Fruit fly (Drosophila melanogaster) whole organism, embryonic: ENCODE measurements around the gene sud1.

Experiments
- Bgb ChIP-seq: fragments of 200-800 bp; sonication (Bioruptor generic); IDR thresholded peaks from 2 replicates; pipeline ENCODE4 v1.3.6; 2022; ENCODE audit warnings: missing biosample characterization, missing genetic modification characterization; ENCODE audit not compliant: partially characterized antibody
- CG10979 ChIP-seq: fragments of 200-800 bp; sonication (Bioruptor generic); optimal IDR thresholded peaks from 2 replicates; lab custom pipeline; 2018; ENCODE audit warnings: missing biosample characterization, mild to moderate bottlenecking, missing genetic modification characterization, moderate library complexity
- CG11247 ChIP-seq: fragments of 200-800 bp; sonication (Bioruptor generic); IDR thresholded peaks from 2 replicates; pipeline ENCODE4 v1.3.6; 2022; ENCODE audit warnings: missing biosample characterization, missing genetic modification characterization
- CG12071 ChIP-seq: fragments of 200-800 bp; sonication (Bioruptor generic); optimal IDR thresholded peaks from 3 replicates; lab custom pipeline; 2018; ENCODE audit warnings: missing biosample characterization, mild to moderate bottlenecking, missing genetic modification characterization
- CG14441 ChIP-seq: fragments of 200-800 bp; sonication (Bioruptor generic); IDR thresholded peaks from 2 replicates; pipeline ENCODE4 v1.3.6; 2022; ENCODE audit warnings: missing biosample characterization, missing genetic modification characterization
- CG14965 ChIP-seq: fragments of 200-800 bp; sonication (Bioruptor generic); optimal IDR thresholded peaks from 2 replicates; lab custom pipeline; 2016; ENCODE audit warnings: missing biosample characterization, missing genetic modification characterization, borderline replicate concordance
- CG17612 ChIP-seq: fragments of 200-800 bp; sonication (Bioruptor generic); IDR thresholded peaks from 2 replicates; pipeline ENCODE4 v1.3.6; 2022; ENCODE audit warnings: missing biosample characterization, missing genetic modification characterization
- CG18764 ChIP-seq: fragments of 200-800 bp; sonication (Bioruptor generic); optimal IDR thresholded peaks from 3 replicates; lab custom pipeline; 2016; ENCODE audit warnings: missing biosample characterization, missing genetic modification characterization
- CG31388 ChIP-seq: fragments of 200-800 bp; sonication (Bioruptor generic); optimal IDR thresholded peaks from 2 replicates; lab custom pipeline; 2016; ENCODE audit warnings: missing biosample characterization, missing genetic modification characterization
- CG3163 ChIP-seq: fragments of 200-800 bp; sonication (Bioruptor generic); optimal IDR thresholded peaks from 3 replicates; lab custom pipeline; 2016; ENCODE audit warnings: missing biosample characterization, missing genetic modification characterization
- CG3995 ChIP-seq: fragments of 200-800 bp; sonication (Bioruptor generic); optimal IDR thresholded peaks from 3 replicates; lab custom pipeline; 2016; ENCODE audit warnings: missing biosample characterization, missing genetic modification characterization
- CG4617 ChIP-seq: fragments of 200-800 bp; sonication (Bioruptor generic); optimal IDR thresholded peaks from 3 replicates; lab custom pipeline; 2016; ENCODE audit warnings: missing biosample characterization, missing genetic modification characterization, borderline replicate concordance
- CG4730 ChIP-seq: fragments of 200-800 bp; sonication (Bioruptor generic); IDR thresholded peaks from 2 replicates; pipeline ENCODE4 v1.3.6; 2022; ENCODE audit warnings: missing biosample characterization, missing genetic modification characterization
- CG4854 ChIP-seq: fragments of 200-800 bp; sonication (Bioruptor generic); optimal IDR thresholded peaks from 2 replicates; lab custom pipeline; 2016; ENCODE audit warnings: missing biosample characterization, missing genetic modification characterization, inconsistent platforms
- CG7556 ChIP-seq: fragments of 200-800 bp; sonication (Bioruptor generic); optimal IDR thresholded peaks from 2 replicates; lab custom pipeline; 2017; ENCODE audit warnings: missing biosample characterization, mild to moderate bottlenecking, missing genetic modification characterization
- CG7745 ChIP-seq: fragments of 200-800 bp; sonication (Bioruptor generic); optimal IDR thresholded peaks from 2 replicates; lab custom pipeline; 2018; ENCODE audit warnings: missing biosample characterization, mild to moderate bottlenecking, missing genetic modification characterization, moderate library complexity
- CG7963 ChIP-seq: fragments of 200-800 bp; sonication (Bioruptor generic); IDR thresholded peaks from 3 replicates; pipeline ENCODE4 v1.3.6; 2022; ENCODE audit warnings: missing biosample characterization, missing genetic modification characterization; ENCODE audit not compliant: partially characterized antibody
- Doc2 ChIP-seq: fragments of 200-800 bp; sonication (Bioruptor generic); IDR thresholded peaks from 2 replicates; pipeline ENCODE4 v1.3.6; 2022; ENCODE audit warnings: missing biosample characterization, missing genetic modification characterization
- Drgx ChIP-seq: fragments of 200-800 bp; sonication (Bioruptor generic); IDR thresholded peaks from 2 replicates; pipeline ENCODE4 v1.3.6; 2022; ENCODE audit warnings: missing biosample characterization, missing genetic modification characterization
- Fer1 ChIP-seq: fragments of 200-800 bp; sonication (Bioruptor generic); optimal IDR thresholded peaks from 2 replicates; lab custom pipeline; 2017; ENCODE audit warnings: missing biosample characterization, mild to moderate bottlenecking, missing genetic modification characterization
- GATAe ChIP-seq: fragments of 200-800 bp; sonication (Bioruptor generic); conservative IDR thresholded peaks from 2 replicates; pipeline ENCODE4 v1.3.6; 2022; ENCODE audit warnings: missing biosample characterization, missing genetic modification characterization
- HLHmδ ChIP-seq: fragments of 200-800 bp; sonication (Bioruptor generic); optimal IDR thresholded peaks from 2 replicates; lab custom pipeline; 2018; ENCODE audit warnings: missing biosample characterization, mild to moderate bottlenecking, missing genetic modification characterization, moderate library complexity
- Hr39 ChIP-seq: fragments of >200 bp; optimal IDR thresholded peaks from 2 replicates; lab custom pipeline; 2017
- Kr ChIP-seq: fragments of 200-800 bp; sonication (Bioruptor generic); optimal IDR thresholded peaks from 2 replicates; lab custom pipeline; 2017; ENCODE audit warnings: missing biosample characterization, mild to moderate bottlenecking, missing genetic modification characterization
- Max ChIP-seq: fragments of 200-800 bp; sonication (Bioruptor generic); optimal IDR thresholded peaks from 2 replicates; lab custom pipeline; 2016; ENCODE audit warnings: missing biosample characterization, mild to moderate bottlenecking, missing genetic modification characterization
- Ptx1 ChIP-seq: fragments of 200-800 bp; sonication (Bioruptor generic); IDR thresholded peaks from 2 replicates; pipeline ENCODE4 v1.3.6; 2022; ENCODE audit warnings: missing biosample characterization, missing genetic modification characterization
- Stat92E ChIP-seq, 3 experiments: fragments of >200 bp in 2 of 3; fragments of 200-800 bp in 1 of 3; sonication (Bioruptor generic) in 1 of 3; optimal IDR thresholded peaks; 2 replicates each; lab custom pipeline; 2017 to 2019; ENCODE audit warnings: missing biosample characterization in 3 of 3, missing genetic modification characterization in 3 of 3, mild to moderate bottlenecking in 1 of 3, moderate library complexity in 1 of 3
- ash1 ChIP-seq: fragments of 200-800 bp; sonication (Bioruptor generic); optimal IDR thresholded peaks from 2 replicates; lab custom pipeline; 2018; ENCODE audit warnings: missing biosample characterization, mild to moderate bottlenecking, missing genetic modification characterization
- bcd ChIP-seq: fragments of 200-800 bp; sonication (Bioruptor generic); optimal IDR thresholded peaks from 2 replicates; lab custom pipeline; 2017; ENCODE audit warnings: missing biosample characterization, mild to moderate bottlenecking, missing genetic modification characterization
- btn ChIP-seq: fragments of 200-800 bp; sonication (Bioruptor generic); optimal IDR thresholded peaks from 2 replicates; lab custom pipeline; 2016; ENCODE audit warnings: missing biosample characterization, missing genetic modification characterization
- chm ChIP-seq: fragments of 200-800 bp; sonication (Bioruptor generic); IDR thresholded peaks from 2 replicates; pipeline ENCODE4 v1.3.6; 2022; ENCODE audit warnings: missing biosample characterization, missing genetic modification characterization
- cwo ChIP-seq: fragments of 200-800 bp; sonication (Bioruptor generic); optimal IDR thresholded peaks from 3 replicates; lab custom pipeline; 2017; ENCODE audit warnings: missing biosample characterization, missing genetic modification characterization, mild to moderate bottlenecking, moderate library complexity, missing genetic modification reagents
- da ChIP-seq: fragments of 200-800 bp; sonication (Bioruptor generic); optimal IDR thresholded peaks from 2 replicates; lab custom pipeline; 2016; ENCODE audit warnings: missing biosample characterization, missing genetic modification characterization
- dm ChIP-seq: fragments of 200-800 bp; sonication (Bioruptor generic); optimal IDR thresholded peaks from 3 replicates; lab custom pipeline; 2016; ENCODE audit warnings: missing biosample characterization, missing genetic modification characterization
- ems ChIP-seq: fragments of 200-800 bp; sonication (Bioruptor generic); optimal IDR thresholded peaks from 3 replicates; lab custom pipeline; 2016; ENCODE audit warnings: missing biosample characterization, missing genetic modification characterization
- gce ChIP-seq: fragments of 200-800 bp; sonication (Bioruptor generic); IDR thresholded peaks from 3 replicates; pipeline ENCODE4 v1.3.6; 2022; ENCODE audit warnings: missing biosample characterization, missing genetic modification characterization
- gfzf ChIP-seq: fragments of 200-800 bp; sonication (Bioruptor generic); optimal IDR thresholded peaks from 2 replicates; lab custom pipeline; 2016; ENCODE audit warnings: missing biosample characterization, mild to moderate bottlenecking, missing genetic modification characterization, moderate library complexity
- grn ChIP-seq: fragments of 200-800 bp; sonication (Bioruptor generic); optimal IDR thresholded peaks from 3 replicates; lab custom pipeline; 2017; ENCODE audit warnings: missing biosample characterization, missing genetic modification characterization
- hth ChIP-seq: fragments of >200 bp; optimal IDR thresholded peaks from 2 replicates; lab custom pipeline; 2017; ENCODE audit warnings: inconsistent platforms
- insv ChIP-seq, 2 experiments: fragments of 200-800 bp; sonication (Bioruptor generic); optimal IDR thresholded peaks; 3 replicates each; lab custom pipeline; 2016 to 2018; ENCODE audit warnings: missing biosample characterization in 2 of 2, missing genetic modification characterization in 2 of 2
- klu ChIP-seq: fragments of 200-800 bp; sonication (Bioruptor generic); IDR thresholded peaks from 2 replicates; pipeline ENCODE4 v1.3.6; 2022; ENCODE audit warnings: missing biosample characterization, missing genetic modification characterization
- nerfin-2 ChIP-seq: fragments of 200-800 bp; sonication (Bioruptor generic); IDR thresholded peaks from 2 replicates; pipeline ENCODE4 v1.3.6; 2022; ENCODE audit warnings: missing biosample characterization, missing genetic modification characterization; ENCODE audit not compliant: partially characterized antibody
- odd ChIP-seq: fragments of 200-800 bp; sonication (Bioruptor generic); optimal IDR thresholded peaks from 2 replicates; lab custom pipeline; 2017; ENCODE audit warnings: missing biosample characterization, mild to moderate bottlenecking, missing genetic modification characterization
- pzg ChIP-seq: fragments of 200-800 bp; sonication (Bioruptor generic); optimal IDR thresholded peaks from 3 replicates; lab custom pipeline; 2018; ENCODE audit warnings: missing biosample characterization, mild to moderate bottlenecking, missing genetic modification characterization, moderate library complexity
- repo ChIP-seq: fragments of 200-800 bp; sonication (Bioruptor generic); optimal IDR thresholded peaks from 2 replicates; lab custom pipeline; 2016; ENCODE audit warnings: missing biosample characterization, missing genetic modification characterization
- run ChIP-seq: fragments of 200-800 bp; sonication (Bioruptor generic); optimal IDR thresholded peaks from 3 replicates; lab custom pipeline; 2018; ENCODE audit warnings: missing biosample characterization, mild to moderate bottlenecking, missing genetic modification characterization
- sens-2 ChIP-seq: fragments of 200-800 bp; sonication (Bioruptor generic); IDR thresholded peaks from 2 replicates; pipeline ENCODE4 v1.3.6; 2022; ENCODE audit warnings: missing biosample characterization, missing genetic modification characterization
- sim ChIP-seq: fragments of 200-800 bp; sonication (Bioruptor generic); IDR thresholded peaks from 2 replicates; pipeline ENCODE4 v1.3.6; 2022; ENCODE audit warnings: missing biosample characterization, missing genetic modification characterization
- trem ChIP-seq: fragments of 200-800 bp; optimal IDR thresholded peaks from 3 replicates; lab custom pipeline; 2019; ENCODE audit warnings: missing biosample characterization, mild to moderate bottlenecking, missing genetic modification characterization, moderate library complexity
- unc-4 ChIP-seq: fragments of 200-800 bp; sonication (Bioruptor generic); IDR thresholded peaks from 2 replicates; pipeline ENCODE4 v1.3.6; 2022; ENCODE audit warnings: missing biosample characterization, missing genetic modification characterization; ENCODE audit not compliant: partially characterized antibody
- wor ChIP-seq: fragments of 200-800 bp; sonication (Bioruptor generic); IDR thresholded peaks from 2 replicates; pipeline ENCODE4 v1.3.6; 2022; ENCODE audit warnings: missing biosample characterization, missing genetic modification characterization
- z ChIP-seq: fragments of 200-800 bp; sonication (Bioruptor generic); IDR thresholded peaks from 3 replicates; pipeline ENCODE4 v1.3.6; 2022; ENCODE audit warnings: missing biosample characterization, missing genetic modification characterization

The sud1 gene

dm6 chr3R:24938049-24938448, 20.4 kb upstream of the sud1 start, which contains the start of gene Osbp (continued):
- peak; percentile 7 for TF ChIP-seq HLHmδ (GFP tag; lab: Kevin White, UChicago)
- TF ChIP-seq unc-4 (GFP tag; lab: Robert Waterston, UW): peak; percentile 45
- no peak for TF ChIP-seq chm (GFP tag; lab: Robert Waterston, UW)
- peak; percentile 85 for TF ChIP-seq pzg (GFP tag; lab: Kevin White, UChicago)
- no peak for TF ChIP-seq cwo (GFP tag; lab: Kevin White, UChicago)
- TF ChIP-seq Hr39 (lab: Kevin White, UChicago): no peak
- no peak for TF ChIP-seq Ptx1 (GFP tag; lab: Robert Waterston, UW)
- no peak for TF ChIP-seq GATAe (GFP tag; lab: Robert Waterston, UW)
- no peak for TF ChIP-seq CG10979
- no peak for TF ChIP-seq bcd (GFP tag; lab: Kevin White, UChicago)
- TF ChIP-seq wor (GFP tag; lab: Robert Waterston, UW): no peak
- no peak for TF ChIP-seq repo (GFP tag; lab: Kevin White, UChicago)
- no peak for TF ChIP-seq odd (GFP tag; lab: Kevin White, UChicago)
- no peak for TF ChIP-seq da (GFP tag; lab: Kevin White, UChicago)
- no peak for TF ChIP-seq CG14965 (GFP tag; lab: Kevin White, UChicago)
- no peak for TF ChIP-seq CG31388 (GFP tag; lab: Kevin White, UChicago)
- no peak for TF ChIP-seq CG11247
- TF ChIP-seq gce: 0 out of 3 replicates have a peak, but pooled peaks have one; percentile 5
- TF ChIP-seq nerfin-2 (GFP tag; lab: Robert Waterston, UW): peak; percentile 29; the same call in 1 of the 2 replicates
- no peak for TF ChIP-seq Max (GFP tag; lab: Kevin White, UChicago)
- TF ChIP-seq Drgx (GFP tag; lab: Robert Waterston, UW): no peak
- TF ChIP-seq CG3163 (GFP tag; lab: Kevin White, UChicago): no peak
- no peak for TF ChIP-seq dm (GFP tag; lab: Kevin White, UChicago)
- no peak for TF ChIP-seq insv (GFP tag; optimal IDR thresholded peaks at IDR 0.05; lab: Kevin White, UChicago)
- TF ChIP-seq gfzf (GFP tag; lab: Kevin White, UChicago): peak; percentile 79
- TF ChIP-seq CG7556 (GFP tag; lab: Kevin White, UChicago): no peak
- peak; percentile 59; the same call in 1 of the 3 replicates for TF ChIP-seq CG7963 (GFP tag; lab: Robert Waterston, UW)
- no peak for TF ChIP-seq Kr
- no peak for TF ChIP-seq run (tag; lab: Kevin White, UChicago)
- no peak for TF ChIP-seq Fer1 (GFP tag; lab: Kevin White, UChicago)
- TF ChIP-seq sim (GFP tag; lab: Robert Waterston, UW): no peak
- no peak for TF ChIP-seq hth (lab: Kevin White, UChicago)
- no peak for TF ChIP-seq CG4730 (GFP tag; lab: Robert Waterston, UW)
- TF ChIP-seq z: no peak
- no peak for TF ChIP-seq ems (GFP tag; lab: Kevin White, UChicago)
- TF ChIP-seq klu: no peak
- no peak for TF ChIP-seq ash1
- TF ChIP-seq CG12071: no peak
- peak; percentile 57 for TF ChIP-seq CG4617
- no peak for TF ChIP-seq btn (GFP tag; lab: Kevin White, UChicago)
- no peak for TF ChIP-seq grn (GFP tag; lab: Kevin White, UChicago)
- TF ChIP-seq CG4854 (GFP tag; lab: Kevin White, UChicago): no peak
- no peak for TF ChIP-seq sens-2 (GFP tag; lab: Robert Waterston, UW)
- no peak for TF ChIP-seq Doc2 (GFP tag; lab: Robert Waterston, UW)
- TF ChIP-seq CG7745: no peak
- peak; percentile 61 for TF ChIP-seq trem
- TF ChIP-seq CG17612 (GFP tag; lab: Robert Waterston, UW): no peak
- TF ChIP-seq CG18764 (GFP tag; lab: Kevin White, UChicago): no peak
- TF ChIP-seq CG3995 (GFP tag; lab: Kevin White, UChicago): no peak
- no peak for TF ChIP-seq Stat92E (GFP tag; optimal IDR thresholded peaks at IDR 0.05; lab: Kevin White, UChicago)
- no peak for TF ChIP-seq CG14441 (GFP tag; lab: Robert Waterston, UW)
- TF ChIP-seq Bgb (GFP tag; lab: Robert Waterston, UW): peak; percentile 77
